Fruit fly (Drosophila melanogaster) whole organism, embryonic: Measurements from ENCODE around the gene CG11396.

Experiments
- CG10543 ChIP-seq: fragments of 200-800 bp; sonication (Bioruptor generic); optimal IDR thresholded peaks from 3 replicates; lab custom pipeline; 2017; ENCODE audit warnings: missing biosample characterization, mild to moderate bottlenecking, missing genetic modification characterization, moderate library complexity
- D19A ChIP-seq: fragments of 200-800 bp; optimal IDR thresholded peaks from 3 replicates; lab custom pipeline; 2019; ENCODE audit warnings: missing biosample characterization, mild to moderate bottlenecking, missing genetic modification characterization, moderate library complexity
- Elba2 ChIP-seq: fragments of 200-800 bp; sonication (Bioruptor generic); optimal IDR thresholded peaks from 3 replicates; lab custom pipeline; 2016; ENCODE audit warnings: missing biosample characterization, missing genetic modification characterization
- Gug ChIP-seq: fragments of 200-800 bp; sonication (Bioruptor generic); IDR thresholded peaks from 4 replicates; pipeline ENCODE4 v1.3.6; 2022; ENCODE audit warnings: missing biosample characterization, missing genetic modification characterization
- Opbp ChIP-seq: fragments of 200-800 bp; sonication (Bioruptor generic); IDR thresholded peaks from 3 replicates; pipeline ENCODE4 v1.3.6; 2022; ENCODE audit warnings: missing biosample characterization, missing genetic modification characterization; ENCODE audit not compliant: partially characterized antibody
- Ptx1 ChIP-seq: fragments of 200-800 bp; sonication (Bioruptor generic); IDR thresholded peaks from 2 replicates; pipeline ENCODE4 v1.3.6; 2022; ENCODE audit warnings: missing biosample characterization, missing genetic modification characterization
- Sry-β ChIP-seq: fragments of 200-800 bp; sonication (Bioruptor generic); optimal IDR thresholded peaks from 2 replicates; lab custom pipeline; 2018; ENCODE audit warnings: missing biosample characterization, mild to moderate bottlenecking, missing genetic modification characterization, moderate library complexity
- amos ChIP-seq: fragments of 200-800 bp; sonication (Bioruptor generic); IDR thresholded peaks from 2 replicates; pipeline ENCODE4 v1.3.6; 2022; ENCODE audit warnings: missing biosample characterization, missing genetic modification characterization; ENCODE audit not compliant: partially characterized antibody
- mam ChIP-seq: fragments of 200-800 bp; sonication (Bioruptor generic); optimal IDR thresholded peaks from 3 replicates; lab custom pipeline; 2016; ENCODE audit warnings: missing biosample characterization, missing genetic modification characterization
- sens-2 ChIP-seq: fragments of 200-800 bp; sonication (Bioruptor generic); IDR thresholded peaks from 2 replicates; pipeline ENCODE4 v1.3.6; 2022; ENCODE audit warnings: missing biosample characterization, missing genetic modification characterization
- stc ChIP-seq: fragments of 200-800 bp; sonication (Bioruptor generic); IDR thresholded peaks from 2 replicates; pipeline ENCODE4 v1.3.6; 2022; ENCODE audit warnings: missing biosample characterization, missing genetic modification characterization

DNA sequence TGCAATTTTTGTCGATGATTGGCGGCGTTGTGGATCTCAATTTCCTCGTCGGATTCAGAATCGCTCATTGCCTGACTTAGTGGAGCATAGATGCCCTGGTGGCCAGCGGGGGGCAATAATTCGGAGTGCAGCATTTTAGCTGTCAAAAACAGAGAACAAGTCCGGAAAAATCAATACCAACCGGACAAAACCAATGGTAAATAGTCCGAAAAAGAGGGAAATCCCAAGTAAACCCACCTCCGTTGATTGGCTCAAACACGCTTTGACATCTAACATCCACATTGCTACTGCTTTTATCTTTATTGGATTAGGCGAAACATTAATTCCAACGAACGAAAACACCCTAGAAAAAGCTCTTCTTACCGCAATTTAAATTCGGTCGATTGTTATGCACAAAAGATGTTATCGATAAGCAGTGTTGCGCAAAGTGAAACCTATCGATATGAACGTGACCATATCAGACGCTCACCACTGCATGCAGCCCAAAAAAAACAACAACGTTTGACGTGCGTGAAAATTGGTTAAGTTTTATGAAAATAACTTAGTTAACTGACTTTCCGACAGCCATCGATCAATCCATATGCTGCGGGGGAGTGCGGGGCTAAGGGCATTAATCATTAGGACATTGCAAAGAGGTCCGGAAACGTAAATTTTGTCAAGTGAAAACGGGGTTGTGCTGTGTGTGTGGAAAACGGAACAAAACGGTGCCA is 27.9 kb upstream of the CG11396 start, which contains the start of the genes CG3618 and Pka-R1:
- no peak for TF ChIP-seq amos (GFP tag; lab: Robert Waterston, UW)
- no peak for TF ChIP-seq stc (GFP tag; lab: Robert Waterston, UW)
- no peak for TF ChIP-seq sens-2 (GFP tag; lab: Robert Waterston, UW)
- no peak for TF ChIP-seq CG10543
- no peak for TF ChIP-seq Ptx1
- TF ChIP-seq Gug (GFP tag; lab: Robert Waterston, UW) = no peak
- no peak for TF ChIP-seq mam (GFP tag; lab: Kevin White, UChicago)
- TF ChIP-seq Opbp (GFP tag; lab: Robert Waterston, UW) = no peak
- TF ChIP-seq Elba2 (GFP tag; lab: Kevin White, UChicago) = no peak
- TF ChIP-seq Sry-β (GFP tag; lab: Kevin White, UChicago) = no peak
- TF ChIP-seq D19A (tag; lab: Kevin White, UChicago) = no peak
